Worm (Caenorhabditis elegans) whole organism, L1 larva: ENCODE measurements around the gene nfya-1.

Experiments
- C34B4.2 ChIP-seq: sonication (generic microtip); optimal IDR thresholded peaks from 2 replicates; lab custom pipeline; 2017; ENCODE audit warnings: mild to moderate bottlenecking, missing genetic modification characterization, missing compliant biosample characterization
- Y116A8C.19 ChIP-seq: sonication (generic microtip); optimal IDR thresholded peaks from 2 replicates; lab custom pipeline; 2016; ENCODE audit warnings: missing compliant biosample characterization, missing genetic modification characterization, borderline replicate concordance
- aha-1 ChIP-seq: fragments of 150-350 bp; optimal IDR thresholded peaks from 2 replicates; lab custom pipeline; 2014; ENCODE audit warnings: missing biosample characterization, missing genetic modification characterization
- aly-2 ChIP-seq: fragments of 150-350 bp; optimal IDR thresholded peaks from 2 replicates; lab custom pipeline; 2014; ENCODE audit warnings: missing biosample characterization, missing genetic modification characterization
- ceh-63 ChIP-seq: fragments of 200-800 bp; sonication (Bioruptor generic); optimal IDR thresholded peaks from 2 replicates; lab custom pipeline; 2018; ENCODE audit warnings: mild to moderate bottlenecking, missing genetic modification characterization, missing compliant biosample characterization
- ceh-82 ChIP-seq, 3 experiments: fragments of 150-350 bp in 1 of 3; sonication (generic microtip) in 2 of 3; optimal IDR thresholded peaks; 2 replicates each; lab custom pipeline; 2014 to 2017; ENCODE audit warnings: missing biosample characterization in 3 of 3, missing genetic modification characterization in 3 of 3
- ceh-90 ChIP-seq: sonication (generic microtip); optimal IDR thresholded peaks from 2 replicates; lab custom pipeline; 2016; ENCODE audit warnings: missing genetic modification characterization, missing compliant biosample characterization
- ces-1 ChIP-seq: fragments of 150-350 bp; optimal IDR thresholded peaks from 2 replicates; lab custom pipeline; 2014; ENCODE audit warnings: missing biosample characterization, missing genetic modification reagents, missing genetic modification characterization
- dpl-1 ChIP-seq, 3 experiments: fragments of 150-350 bp in 2 of 3; sonication (generic microtip) in 1 of 3; optimal IDR thresholded peaks; 2 replicates each; lab custom pipeline; 2014 to 2017; ENCODE audit warnings: missing biosample characterization in 3 of 3, missing genetic modification characterization in 3 of 3, missing genetic modification reagents in 3 of 3
- dsc-1 ChIP-seq: sonication (generic microtip); optimal IDR thresholded peaks from 2 replicates; lab custom pipeline; 2016; ENCODE audit warnings: mild to moderate bottlenecking, missing genetic modification characterization, missing compliant biosample characterization
- efl-1 ChIP-seq, 4 experiments: fragments of 150-350 bp; optimal IDR thresholded peaks in 3 of 4; peaks in 1 of 4; 1 replicate in 1 of 4; 2 replicates in 3 of 4; lab custom pipeline; 2014; ENCODE audit warnings: missing biosample characterization in 2 of 4, missing genetic modification characterization in 2 of 4, missing genetic modification reagents in 2 of 4
- egl-13 ChIP-seq: sonication (generic microtip); optimal IDR thresholded peaks from 2 replicates; lab custom pipeline; 2016; ENCODE audit warnings: missing genotype, missing genetic modification reagents, missing genetic modification characterization, missing compliant biosample characterization
- egl-27 ChIP-seq, 2 experiments: fragments of 150-350 bp in 1 of 2; sonication (generic microtip); optimal IDR thresholded peaks; 3 replicates each; lab custom pipeline; 2017 to 2018; ENCODE audit warnings: missing biosample characterization in 2 of 2, missing genetic modification characterization in 2 of 2, missing genetic modification reagents in 2 of 2
- elt-2 ChIP-seq: sonication (generic microtip); optimal IDR thresholded peaks from 2 replicates; lab custom pipeline; 2016; ENCODE audit warnings: missing genetic modification characterization, mild to moderate bottlenecking, inconsistent platforms, missing compliant biosample characterization, missing genetic modification reagents
- fkh-4 ChIP-seq: sonication (generic microtip); optimal IDR thresholded peaks from 2 replicates; lab custom pipeline; 2016; ENCODE audit warnings: missing compliant biosample characterization, missing genetic modification characterization, borderline replicate concordance
- fkh-8 ChIP-seq: sonication (generic microtip); optimal IDR thresholded peaks from 2 replicates; lab custom pipeline; 2016; ENCODE audit warnings: mild to moderate bottlenecking, missing genetic modification characterization, missing compliant biosample characterization
- grh-1 ChIP-seq: fragments of 200-800 bp; sonication (Bioruptor generic); IDR thresholded peaks from 2 replicates; pipeline ENCODE4 v1.3.6; 2022; ENCODE audit warnings: missing genetic modification reagents, missing genetic modification characterization, missing compliant biosample characterization
- hlh-4 ChIP-seq: sonication (generic microtip); optimal IDR thresholded peaks from 2 replicates; lab custom pipeline; 2016; ENCODE audit warnings: mild to moderate bottlenecking, missing genetic modification characterization, missing compliant biosample characterization
- irx-1 ChIP-seq: sonication (generic microtip); optimal IDR thresholded peaks from 2 replicates; lab custom pipeline; 2016; ENCODE audit warnings: missing genetic modification characterization, missing compliant biosample characterization
- jun-1 ChIP-seq: fragments of 150-350 bp; optimal IDR thresholded peaks from 2 replicates; lab custom pipeline; 2014; ENCODE audit warnings: missing biosample characterization, missing genetic modification reagents, missing genetic modification characterization
- lin-14 ChIP-seq: fragments of 200-800 bp; sonication (Bioruptor generic); optimal IDR thresholded peaks from 2 replicates; lab custom pipeline; 2018; ENCODE audit warnings: mild to moderate bottlenecking, missing genetic modification characterization, moderate library complexity, missing compliant biosample characterization
- lsy-2 ChIP-seq, 2 experiments: fragments of 150-350 bp; optimal IDR thresholded peaks; 2 replicates each; lab custom pipeline; 2014; ENCODE audit warnings: missing biosample characterization in 2 of 2, missing genetic modification characterization in 2 of 2
- mep-1 ChIP-seq: fragments of 150-350 bp; optimal IDR thresholded peaks from 2 replicates; lab custom pipeline; 2014; ENCODE audit warnings: missing biosample characterization, missing genetic modification characterization
- nhr-20 ChIP-seq: sonication (generic microtip); optimal IDR thresholded peaks from 2 replicates; lab custom pipeline; 2016; ENCODE audit warnings: mild to moderate bottlenecking, missing genetic modification characterization, missing compliant biosample characterization
- nhr-237 ChIP-seq: fragments of 150-350 bp; optimal IDR thresholded peaks from 2 replicates; lab custom pipeline; 2014; ENCODE audit warnings: missing biosample characterization, missing genetic modification characterization
- nhr-28 ChIP-seq: fragments of 150-350 bp; optimal IDR thresholded peaks from 2 replicates; lab custom pipeline; 2014; ENCODE audit warnings: missing biosample characterization, missing genetic modification characterization
- nhr-71 ChIP-seq: sonication (generic microtip); optimal IDR thresholded peaks from 2 replicates; lab custom pipeline; 2016; ENCODE audit warnings: mild to moderate bottlenecking, missing genetic modification characterization, moderate library complexity, missing compliant biosample characterization
- nhr-76 ChIP-seq: sonication (generic microtip); optimal IDR thresholded peaks from 2 replicates; lab custom pipeline; 2017; ENCODE audit warnings: missing biosample characterization, missing genetic modification characterization
- nhr-84 ChIP-seq: sonication (generic microtip); optimal IDR thresholded peaks from 2 replicates; lab custom pipeline; 2017; ENCODE audit warnings: missing biosample characterization, missing genetic modification characterization
- nhr-85 ChIP-seq: sonication (generic microtip); peaks from one replicate; lab custom pipeline; 2016; ENCODE audit warnings: missing genetic modification characterization, inconsistent platforms, missing compliant biosample characterization
- nhr-90 ChIP-seq: sonication (generic microtip); optimal IDR thresholded peaks from 2 replicates; lab custom pipeline; 2016; ENCODE audit warnings: mild to moderate bottlenecking, missing genetic modification characterization, missing compliant biosample characterization; ENCODE audit not compliant: poor library complexity
- pag-3 ChIP-seq: sonication (generic microtip); optimal IDR thresholded peaks from 2 replicates; lab custom pipeline; 2017; ENCODE audit warnings: missing genetic modification characterization, mild to moderate bottlenecking, missing compliant biosample characterization, antibody characterized with exemption, borderline replicate concordance; ENCODE audit not compliant: insufficient read depth
- pax-3 ChIP-seq: fragments of 200-800 bp; sonication (Bioruptor generic); optimal IDR thresholded peaks from 2 replicates; lab custom pipeline; 2018; ENCODE audit warnings: mild to moderate bottlenecking, missing genetic modification characterization, moderate library complexity, missing compliant biosample characterization
- pqm-1 ChIP-seq: sonication (generic microtip); optimal IDR thresholded peaks from 3 replicates; lab custom pipeline; 2017; ENCODE audit warnings: missing biosample characterization, missing genetic modification characterization
- rnt-1 ChIP-seq: sonication (generic microtip); optimal IDR thresholded peaks from 2 replicates; lab custom pipeline; 2016; ENCODE audit warnings: mild to moderate bottlenecking, missing genetic modification characterization, moderate library complexity, missing compliant biosample characterization
- sox-4 ChIP-seq: sonication (generic microtip); optimal IDR thresholded peaks from 2 replicates; lab custom pipeline; 2016; ENCODE audit warnings: missing genetic modification characterization, missing compliant biosample characterization
- tlp-1 ChIP-seq: fragments of 150-350 bp; optimal IDR thresholded peaks from 2 replicates; lab custom pipeline; 2014; ENCODE audit warnings: missing biosample characterization, missing genetic modification characterization
- unc-130 ChIP-seq: fragments of 150-350 bp; optimal IDR thresholded peaks from 2 replicates; lab custom pipeline; 2017; ENCODE audit warnings: missing biosample characterization, missing genetic modification characterization, inconsistent platforms
- unc-30 ChIP-seq: sonication (generic microtip); optimal IDR thresholded peaks from 2 replicates; lab custom pipeline; 2017; ENCODE audit warnings: missing biosample characterization, missing genetic modification characterization
- unc-62 ChIP-seq: fragments of 150-350 bp; optimal IDR thresholded peaks from 2 replicates; lab custom pipeline; 2014; ENCODE audit warnings: missing biosample characterization, missing genetic modification reagents, missing genetic modification characterization
- unc-98 ChIP-seq: fragments of 200-800 bp; sonication (Bioruptor generic); IDR thresholded peaks from 2 replicates; pipeline ENCODE4 v1.3.6; 2022; ENCODE audit warnings: missing genetic modification characterization, missing compliant biosample characterization
- ztf-11 ChIP-seq, 2 experiments: sonication (generic microtip); optimal IDR thresholded peaks; 2 replicates each; lab custom pipeline; 2016 to 2017; ENCODE audit warnings: missing genetic modification characterization in 2 of 2, missing biosample characterization in 1 of 2, missing compliant biosample characterization in 1 of 2
- ztf-4 ChIP-seq: fragments of 150-350 bp; optimal IDR thresholded peaks from 2 replicates; lab custom pipeline; 2014; ENCODE audit warnings: missing biosample characterization, missing genetic modification characterization

Gene nfya-1

ce11 chrX:11987900-11988364, 41.3 kb upstream of the nfya-1 start, which contains the start of gene C49F5.6:
Gene C49F5.6 (plus strand): TSS chrX:11988314.
- TF ChIP-seq fkh-4 (tag; lab: Kevin White, UChicago) = no peak
- no peak for TF ChIP-seq lsy-2 (tag; optimal IDR thresholded peaks at IDR 0.05; lab: Kevin White, UChicago)
- no peak for TF ChIP-seq ztf-11 (tag; optimal IDR thresholded peaks at IDR 0.05; lab: Kevin White, UChicago)
- TF ChIP-seq unc-62 (GFP tag; lab: Kevin White, UChicago) = no peak
- peak; percentile 37 to 56 for TF ChIP-seq efl-1 (optimal IDR thresholded peaks at IDR 0.05; lab: Kevin White, UChicago)
- TF ChIP-seq efl-1 (GFP tag; optimal IDR thresholded peaks at IDR 0.05 in 1 of 2; lab: Kevin White, UChicago) = peak; percentile 28 to 33
- TF ChIP-seq dpl-1 (GFP tag; optimal IDR thresholded peaks at IDR 0.05; lab: Kevin White, UChicago) = peak in 1 of 3 experiments; percentile 41
- no peak for TF ChIP-seq tlp-1 (tag; lab: Kevin White, UChicago)
- TF ChIP-seq fkh-8 (tag; lab: Kevin White, UChicago) = no peak
- no peak for TF ChIP-seq ces-1 (GFP tag; lab: Kevin White, UChicago)
- TF ChIP-seq aha-1 = no peak
- no peak for TF ChIP-seq jun-1 (tag; lab: Kevin White, UChicago)
- peak; percentile 15 for TF ChIP-seq rnt-1 (tag; lab: Kevin White, UChicago)
- TF ChIP-seq Y116A8C.19 (tag; lab: Kevin White, UChicago) = no peak
- peak; percentile 47 for TF ChIP-seq dsc-1 (tag; lab: Kevin White, UChicago)
- TF ChIP-seq, all 84 proteins: peak for 4

- TF ChIP-seq grh-1 (GFP tag; lab: Robert Waterston, UW) = no peak
- TF ChIP-seq, all 84 proteins: peak for 0
These were observed 39.2 kb upstream of the nfya-1 start, which contains the start of gene C49F5.5 for ce11 chrX:11985887-11986286. Gene C49F5.5 (plus strand): TSS chrX:11986187.

DNA sequence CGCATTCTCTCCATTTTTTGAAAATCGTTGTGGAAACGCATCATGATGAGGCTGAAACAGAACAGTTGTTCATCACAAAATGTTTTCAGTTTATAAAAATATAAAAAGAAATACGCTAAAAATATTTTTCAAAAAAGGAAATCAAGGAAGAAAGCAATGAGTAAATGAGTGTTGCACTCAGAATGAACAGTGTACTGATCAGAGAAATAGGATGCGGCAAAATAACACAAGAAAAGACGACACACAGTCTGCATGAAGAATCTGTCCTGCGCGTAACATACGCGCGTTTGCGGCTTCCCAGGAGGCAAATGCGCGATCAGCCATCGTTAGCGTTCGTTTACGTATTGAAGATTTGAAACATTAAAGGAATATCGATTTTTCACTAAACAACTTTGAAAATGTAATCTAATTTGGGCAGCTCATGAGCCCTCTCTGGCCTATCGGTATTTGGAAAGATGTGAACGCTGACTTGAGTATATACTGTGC, 37.0 kb upstream of the nfya-1 start, which contains the start of gene C49F5.3:
Gene C49F5.3 (minus strand): TSS at position 51 of the 486 bp plus-strand sequence.
- TF ChIP-seq ceh-82 (tag; optimal IDR thresholded peaks at IDR 0.05; lab: Kevin White, UChicago) (no peak), nhr-84 (tag; lab: Kevin White, UChicago) (no peak), unc-62 (GFP tag; lab: Kevin White, UChicago) (no peak), fkh-4 (tag; lab: Kevin White, UChicago) (no peak), irx-1 (tag; lab: Kevin White, UChicago) (no peak), egl-27 (tag; optimal IDR thresholded peaks at IDR 0.05; lab: Kevin White, UChicago) (no peak), nhr-76 (tag; lab: Kevin White, UChicago) (no peak), lin-14 (GFP tag; lab: Kevin White, UChicago) (no peak), nhr-85 (tag; lab: Kevin White, UChicago) (no peak), pqm-1 (tag; lab: Kevin White, UChicago) (no peak), ceh-90 (tag; lab: Kevin White, UChicago) (no peak), nhr-71 (tag; lab: Kevin White, UChicago) (no peak), aha-1 (no peak), egl-13 (tag; lab: Kevin White, UChicago) (no peak), nhr-237 (tag; lab: Kevin White, UChicago) (no peak), elt-2 (tag; lab: Kevin White, UChicago) (no peak), aly-2 (tag; lab: Kevin White, UChicago) (no peak), mep-1 (tag; lab: Kevin White, UChicago) (no peak)

DNA sequence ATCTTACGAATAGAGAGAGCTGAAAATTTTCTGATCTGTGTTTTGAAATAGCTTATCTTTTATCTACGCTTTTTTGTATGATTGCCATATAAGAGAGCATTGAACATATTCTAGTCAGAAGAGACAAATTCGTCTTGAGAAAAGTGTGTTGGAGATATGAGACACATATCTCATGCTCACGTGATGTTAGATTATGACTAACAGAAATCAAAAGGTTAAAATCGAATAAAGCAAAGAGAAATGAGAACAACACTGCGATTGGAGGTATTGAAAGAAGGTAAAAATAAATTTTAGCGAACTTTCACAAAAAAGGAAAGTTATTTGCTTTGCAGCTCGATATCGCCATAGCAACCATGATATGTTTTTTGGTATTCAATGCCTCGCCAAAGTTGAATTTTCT, 35.4 kb upstream of the nfya-1 start, which contains the start of gene nhr-167:
Gene nhr-167 (minus strand): TSS at position 21 of the 400 bp plus-strand sequence.
- TF ChIP-seq unc-98 (GFP tag; lab: Robert Waterston, UW) (no peak), ztf-4 (tag; lab: Kevin White, UChicago) (no peak), nhr-85 (tag; lab: Kevin White, UChicago) (no peak), unc-30 (no peak), lsy-2 (tag; optimal IDR thresholded peaks at IDR 0.05; lab: Kevin White, UChicago) (no peak), dsc-1 (tag; lab: Kevin White, UChicago) (peak; percentile 76), grh-1 (GFP tag; lab: Robert Waterston, UW) (no peak), nhr-84 (tag; lab: Kevin White, UChicago) (no peak), pax-3 (tag; lab: Kevin White, UChicago) (peak; percentile 8), nhr-20 (tag; lab: Kevin White, UChicago) (no peak), unc-130 (tag; lab: Kevin White, UChicago) (no peak), pqm-1 (tag; lab: Kevin White, UChicago) (no peak), efl-1 (optimal IDR thresholded peaks at IDR 0.05; lab: Kevin White, UChicago) (no peak), efl-1 (GFP tag; optimal IDR thresholded peaks at IDR 0.05 in 1 of 2; lab: Kevin White, UChicago) (peak in 1 of 2 experiments; percentile 77), ceh-63 (GFP tag; lab: Kevin White, UChicago) (no peak), nhr-90 (no peak), aha-1 (no peak), pag-3 (tag; lab: Kevin White, UChicago) (no peak), hlh-4 (tag; lab: Kevin White, UChicago) (no peak), C34B4.2 (no peak), sox-4 (tag; lab: Kevin White, UChicago) (peak; percentile 15), lin-14 (GFP tag; lab: Kevin White, UChicago) (no peak), nhr-28 (no peak), jun-1 (tag; lab: Kevin White, UChicago) (no peak)
